Fruit fly (Drosophila melanogaster) whole organism, embryonic: ENCODE measurements around the gene CG13081.
A peak's percentile ranks its signal among the peaks of the same experiment; 100 is the strongest.

Experiments used
- Abd-B ChIP-seq: fragments of 200-800 bp; sonication (Bioruptor generic); optimal IDR thresholded peaks from 2 replicates; lab custom pipeline; 2018; ENCODE audit warnings: missing biosample characterization, mild to moderate bottlenecking, missing genetic modification characterization, moderate library complexity
- B-H2 ChIP-seq: fragments of 200-800 bp; sonication (Bioruptor generic); optimal IDR thresholded peaks from 2 replicates; lab custom pipeline; 2018; ENCODE audit warnings: missing biosample characterization, mild to moderate bottlenecking, missing genetic modification characterization
- CG10147 ChIP-seq: fragments of 200-800 bp; sonication (Bioruptor generic); optimal IDR thresholded peaks from 2 replicates; lab custom pipeline; 2019; ENCODE audit warnings: missing biosample characterization, mild to moderate bottlenecking, missing genetic modification characterization, moderate library complexity
- CG11085 ChIP-seq: fragments of 200-800 bp; sonication (Bioruptor generic); IDR thresholded peaks from 2 replicates; pipeline ENCODE4 v1.3.6; 2022; ENCODE audit warnings: missing biosample characterization, missing genetic modification characterization
- CG14860 ChIP-seq: fragments of 200-800 bp; sonication (Bioruptor generic); IDR thresholded peaks from 3 replicates; pipeline ENCODE4 v1.3.6; 2022; ENCODE audit warnings: missing biosample characterization, missing genetic modification characterization; ENCODE audit not compliant: partially characterized antibody
- CG15269 ChIP-seq: fragments of 200-800 bp; sonication (Bioruptor generic); optimal IDR thresholded peaks from 2 replicates; lab custom pipeline; 2018; ENCODE audit warnings: missing biosample characterization, mild to moderate bottlenecking, missing genetic modification characterization, moderate library complexity
- CG15601 ChIP-seq: fragments of 200-800 bp; sonication (Bioruptor generic); optimal IDR thresholded peaks from 3 replicates; lab custom pipeline; 2019; ENCODE audit warnings: missing biosample characterization, mild to moderate bottlenecking, missing genetic modification characterization, moderate library complexity
- CG1602 ChIP-seq: fragments of 200-800 bp; sonication (Bioruptor generic); optimal IDR thresholded peaks from 3 replicates; lab custom pipeline; 2016; ENCODE audit warnings: missing biosample characterization, missing genetic modification characterization
- CG17361 ChIP-seq: fragments of 200-800 bp; sonication (Bioruptor generic); IDR thresholded peaks from 3 replicates; pipeline ENCODE4 v1.3.6; 2022; ENCODE audit warnings: missing biosample characterization, missing genetic modification characterization
- CG17568 ChIP-seq: fragments of 200-800 bp; sonication (Bioruptor generic); optimal IDR thresholded peaks from 2 replicates; lab custom pipeline; 2018; ENCODE audit warnings: missing biosample characterization, mild to moderate bottlenecking, missing genetic modification characterization, moderate library complexity
- CG2129 ChIP-seq: fragments of 200-800 bp; sonication (Bioruptor generic); IDR thresholded peaks from 2 replicates; pipeline ENCODE4 v1.3.6; 2022; ENCODE audit warnings: missing biosample characterization, missing genetic modification characterization; ENCODE audit not compliant: partially characterized antibody
- CG31388 ChIP-seq: fragments of 200-800 bp; sonication (Bioruptor generic); optimal IDR thresholded peaks from 2 replicates; lab custom pipeline; 2016; ENCODE audit warnings: missing biosample characterization, missing genetic modification characterization
- CG34224 ChIP-seq: fragments of 200-800 bp; sonication (Bioruptor generic); IDR thresholded peaks from 3 replicates; pipeline ENCODE4 v1.3.6; 2022; ENCODE audit warnings: missing biosample characterization, missing genetic modification characterization; ENCODE audit not compliant: partially characterized antibody
- CG34422 ChIP-seq: fragments of 200-800 bp; sonication (Bioruptor generic); IDR thresholded peaks from 3 replicates; pipeline ENCODE4 v1.3.6; 2022; ENCODE audit warnings: missing biosample characterization, missing genetic modification characterization
- CG4820 ChIP-seq: fragments of 200-800 bp; sonication (Bioruptor generic); optimal IDR thresholded peaks from 3 replicates; lab custom pipeline; 2016; ENCODE audit warnings: missing biosample characterization, missing genetic modification characterization
- CG4854 ChIP-seq: fragments of 200-800 bp; sonication (Bioruptor generic); optimal IDR thresholded peaks from 2 replicates; lab custom pipeline; 2016; ENCODE audit warnings: missing biosample characterization, missing genetic modification characterization, inconsistent platforms
- CG6791 ChIP-seq: fragments of 200-800 bp; sonication (Bioruptor generic); IDR thresholded peaks from 3 replicates; pipeline ENCODE4 v1.3.6; 2022; ENCODE audit warnings: missing biosample characterization, missing genetic modification characterization; ENCODE audit not compliant: partially characterized antibody
- CG8290 ChIP-seq, 3 experiments: fragments of 200-800 bp; sonication (Bioruptor generic); optimal IDR thresholded peaks; 2 replicates each; lab custom pipeline; 2016 to 2019; ENCODE audit warnings: missing biosample characterization in 3 of 3, missing genetic modification characterization in 3 of 3, mild to moderate bottlenecking in 2 of 3, moderate library complexity in 1 of 3
- CG8359 ChIP-seq: fragments of 200-800 bp; sonication (Bioruptor generic); optimal IDR thresholded peaks from 2 replicates; lab custom pipeline; 2017; ENCODE audit warnings: missing biosample characterization, mild to moderate bottlenecking, missing genetic modification characterization, borderline replicate concordance
- CG9727 ChIP-seq: fragments of 200-800 bp; sonication (Bioruptor generic); optimal IDR thresholded peaks from 3 replicates; lab custom pipeline; 2017; ENCODE audit warnings: missing biosample characterization, mild to moderate bottlenecking, missing genetic modification characterization
- Drgx ChIP-seq: fragments of 200-800 bp; sonication (Bioruptor generic); IDR thresholded peaks from 2 replicates; pipeline ENCODE4 v1.3.6; 2022; ENCODE audit warnings: missing biosample characterization, missing genetic modification characterization
- HLH4C ChIP-seq: fragments of 200-800 bp; sonication (Bioruptor generic); IDR thresholded peaks from 3 replicates; pipeline ENCODE4 v1.3.6; 2022; ENCODE audit warnings: missing biosample characterization, missing genetic modification characterization; ENCODE audit not compliant: partially characterized antibody
- Hr51 ChIP-seq, 2 experiments: fragments of 200-800 bp; sonication (Bioruptor generic); optimal IDR thresholded peaks; 2 replicates in 1 of 2; 3 replicates in 1 of 2; lab custom pipeline; 2016 to 2018; ENCODE audit warnings: missing biosample characterization in 2 of 2, missing genetic modification characterization in 2 of 2, mild to moderate bottlenecking in 1 of 2, moderate library complexity in 1 of 2
- Lhr ChIP-seq: fragments of 200-800 bp; sonication (Bioruptor generic); optimal IDR thresholded peaks from 3 replicates; lab custom pipeline; 2017; ENCODE audit warnings: mild to moderate bottlenecking, missing biosample characterization, missing genetic modification reagents, missing genetic modification characterization
- Max ChIP-seq: fragments of 200-800 bp; sonication (Bioruptor generic); optimal IDR thresholded peaks from 2 replicates; lab custom pipeline; 2016; ENCODE audit warnings: missing biosample characterization, mild to moderate bottlenecking, missing genetic modification characterization
- NC2β ChIP-seq: fragments of 200-800 bp; sonication (Bioruptor generic); optimal IDR thresholded peaks from 2 replicates; lab custom pipeline; 2016; ENCODE audit warnings: missing biosample characterization, missing genetic modification characterization
- Sin3A ChIP-seq: fragments of >200 bp; optimal IDR thresholded peaks from 2 replicates; lab custom pipeline; 2018
- Vsx1 ChIP-seq: fragments of 200-800 bp; sonication (Bioruptor generic); optimal IDR thresholded peaks from 2 replicates; lab custom pipeline; 2017; ENCODE audit warnings: missing biosample characterization, mild to moderate bottlenecking, missing genetic modification characterization, missing genetic modification reagents
- YL-1 ChIP-seq: fragments of 200-800 bp; sonication (Bioruptor generic); optimal IDR thresholded peaks from 3 replicates; lab custom pipeline; 2017; ENCODE audit warnings: missing biosample characterization, mild to moderate bottlenecking, missing genetic modification characterization
- ac ChIP-seq: fragments of 200-800 bp; sonication (Bioruptor generic); optimal IDR thresholded peaks from 3 replicates; lab custom pipeline; 2017; ENCODE audit warnings: missing biosample characterization, mild to moderate bottlenecking, missing genetic modification characterization
- amos ChIP-seq: fragments of 200-800 bp; sonication (Bioruptor generic); IDR thresholded peaks from 2 replicates; pipeline ENCODE4 v1.3.6; 2022; ENCODE audit warnings: missing biosample characterization, missing genetic modification characterization; ENCODE audit not compliant: partially characterized antibody
- ato ChIP-seq: fragments of 200-800 bp; sonication (Bioruptor generic); IDR thresholded peaks from 2 replicates; pipeline ENCODE4 v1.3.6; 2022; ENCODE audit warnings: missing biosample characterization, missing genetic modification characterization; ENCODE audit not compliant: partially characterized antibody
- bbx ChIP-seq: fragments of 200-800 bp; sonication (Bioruptor generic); IDR thresholded peaks from 2 replicates; pipeline ENCODE4 v1.3.6; 2022; ENCODE audit warnings: missing biosample characterization, missing genetic modification characterization; ENCODE audit not compliant: partially characterized antibody
- bigmax ChIP-seq: fragments of 200-800 bp; sonication (Bioruptor generic); optimal IDR thresholded peaks from 2 replicates; lab custom pipeline; 2018; ENCODE audit warnings: missing biosample characterization, mild to moderate bottlenecking, missing genetic modification characterization
- fd3F ChIP-seq: fragments of 200-800 bp; sonication (Bioruptor generic); optimal IDR thresholded peaks from 2 replicates; lab custom pipeline; 2018; ENCODE audit warnings: missing biosample characterization, mild to moderate bottlenecking, missing genetic modification characterization, moderate library complexity
- nom ChIP-seq: fragments of 200-800 bp; sonication (Bioruptor generic); optimal IDR thresholded peaks from 2 replicates; lab custom pipeline; 2017; ENCODE audit warnings: missing biosample characterization, missing genetic modification characterization, mild to moderate bottlenecking, moderate library complexity, missing genetic modification reagents
- phol ChIP-seq: fragments of 200-800 bp; sonication (Bioruptor generic); optimal IDR thresholded peaks from 3 replicates; lab custom pipeline; 2018; ENCODE audit warnings: missing biosample characterization, mild to moderate bottlenecking, missing genetic modification characterization, moderate library complexity
- salm ChIP-seq: fragments of 200-800 bp; sonication (Bioruptor generic); optimal IDR thresholded peaks from 2 replicates; lab custom pipeline; 2018; ENCODE audit warnings: missing biosample characterization, mild to moderate bottlenecking, missing genetic modification characterization
- sens ChIP-seq: fragments of 200-800 bp; sonication (Bioruptor generic); peaks from one replicate; lab custom pipeline; 2016; ENCODE audit warnings: missing biosample characterization, missing genetic modification characterization
- sens-2 ChIP-seq: fragments of 200-800 bp; sonication (Bioruptor generic); IDR thresholded peaks from 2 replicates; pipeline ENCODE4 v1.3.6; 2022; ENCODE audit warnings: missing biosample characterization, missing genetic modification characterization
- slou ChIP-seq: fragments of 200-800 bp; sonication (Bioruptor generic); optimal IDR thresholded peaks from 3 replicates; lab custom pipeline; 2016; ENCODE audit warnings: missing biosample characterization, missing genetic modification characterization
- sna ChIP-seq: fragments of 200-800 bp; sonication (Bioruptor generic); IDR thresholded peaks from 2 replicates; pipeline ENCODE4 v1.3.6; 2022; ENCODE audit warnings: missing biosample characterization, missing genetic modification characterization; ENCODE audit not compliant: partially characterized antibody
- sob ChIP-seq: fragments of 200-800 bp; sonication (Bioruptor generic); IDR thresholded peaks from 2 replicates; pipeline ENCODE4 v1.3.6; 2022; ENCODE audit warnings: missing biosample characterization, missing genetic modification characterization
- stwl ChIP-seq: fragments of 200-800 bp; sonication (Bioruptor generic); optimal IDR thresholded peaks from 3 replicates; lab custom pipeline; 2018; ENCODE audit warnings: missing biosample characterization, mild to moderate bottlenecking, missing genetic modification characterization, moderate library complexity
- tap ChIP-seq: fragments of 200-800 bp; optimal IDR thresholded peaks from 3 replicates; lab custom pipeline; 2019; ENCODE audit warnings: missing biosample characterization, mild to moderate bottlenecking, missing genetic modification characterization, moderate library complexity
- trem ChIP-seq: fragments of 200-800 bp; optimal IDR thresholded peaks from 3 replicates; lab custom pipeline; 2019; ENCODE audit warnings: missing biosample characterization, mild to moderate bottlenecking, missing genetic modification characterization, moderate library complexity
- zen2 ChIP-seq: fragments of 200-800 bp; sonication (Bioruptor generic); IDR thresholded peaks from 3 replicates; pipeline ENCODE4 v1.3.6; 2022; ENCODE audit warnings: missing biosample characterization, missing genetic modification characterization; ENCODE audit not compliant: partially characterized antibody

Gene CG13081

dm6 chr2L:19565233-19565898 is 25.0 kb downstream of the CG13081 start, which contains the start of gene CG13077 (continued):
- TF ChIP-seq Hr51 (GFP tag; optimal IDR thresholded peaks at IDR 0.05; lab: Kevin White, UChicago) = no peak
- TF ChIP-seq YL-1 (GFP tag; lab: Kevin White, UChicago) = no peak
- no peak for TF ChIP-seq sens-2
- peak; percentile 79 for TF ChIP-seq CG6791
- no peak for TF ChIP-seq Sin3A (lab: Kevin White, UChicago)
- TF ChIP-seq nom (GFP tag; lab: Kevin White, UChicago) = no peak
- TF ChIP-seq sens (GFP tag; lab: Kevin White, UChicago) = peak; percentile 62
- TF ChIP-seq CG31388 (GFP tag; lab: Kevin White, UChicago) = no peak
- TF ChIP-seq CG9727 (GFP tag; lab: Kevin White, UChicago) = no peak
- no peak for TF ChIP-seq CG17361
- TF ChIP-seq CG34422 (GFP tag; lab: Robert Waterston, UW) = no peak
- no peak for TF ChIP-seq sob (GFP tag; lab: Robert Waterston, UW)
- peak; percentile 40; the same call in 1 of the 2 replicates for TF ChIP-seq amos (GFP tag; lab: Robert Waterston, UW)
- TF ChIP-seq salm (tag; lab: Kevin White, UChicago) = no peak
- TF ChIP-seq bbx = peak; percentile 70; the same call in 1 of the 2 replicates
- TF ChIP-seq CG15601 (tag; lab: Kevin White, UChicago) = no peak
- TF ChIP-seq CG34224 (GFP tag; lab: Robert Waterston, UW) = peak; percentile 48; the same call in 1 of the 3 replicates
- no peak for TF ChIP-seq bigmax (GFP tag; lab: Kevin White, UChicago)
- peak; percentile 37 for TF ChIP-seq CG8290 (GFP tag; optimal IDR thresholded peaks at IDR 0.05; lab: Kevin White, UChicago)
- TF ChIP-seq CG8290 (tag; optimal IDR thresholded peaks at IDR 0.05; lab: Kevin White, UChicago) = peak in 1 of 2 experiments; percentile 6
- TF ChIP-seq ac (GFP tag; lab: Kevin White, UChicago) = no peak
- TF ChIP-seq CG10147 (GFP tag; lab: Kevin White, UChicago) = no peak
- TF ChIP-seq CG2129 (GFP tag; lab: Robert Waterston, UW) = no peak
- no peak for TF ChIP-seq Vsx1 (GFP tag; lab: Kevin White, UChicago)
- TF ChIP-seq CG17568 = peak; percentile 11
- TF ChIP-seq Lhr (GFP tag; lab: Kevin White, UChicago) = peak; percentile 13
- TF ChIP-seq Abd-B (GFP tag; lab: Kevin White, UChicago) = peak; percentile 2
- TF ChIP-seq phol (tag; lab: Kevin White, UChicago) = no peak
- peak; percentile 99 for TF ChIP-seq stwl (tag; lab: Kevin White, UChicago)
- TF ChIP-seq trem (tag; lab: Kevin White, UChicago) = peak; percentile 14
- TF ChIP-seq CG1602 = no peak
- no peak for TF ChIP-seq fd3F (GFP tag; lab: Kevin White, UChicago)
- no peak for TF ChIP-seq Max (GFP tag; lab: Kevin White, UChicago)
- TF ChIP-seq CG11085 (GFP tag; lab: Robert Waterston, UW) = no peak
- TF ChIP-seq zen2 (GFP tag; lab: Robert Waterston, UW) = peak; percentile 87
- TF ChIP-seq slou (GFP tag; lab: Kevin White, UChicago) = no peak
- no peak for TF ChIP-seq CG8359 (GFP tag; lab: Kevin White, UChicago)
- no peak for TF ChIP-seq Drgx (GFP tag; lab: Robert Waterston, UW)
- TF ChIP-seq CG14860 (GFP tag; lab: Robert Waterston, UW) = 0 out of 3 replicates have a peak, but pooled peaks have one; percentile 46
- peak; percentile 47; the same call in 1 of the 2 replicates for TF ChIP-seq sna
- TF ChIP-seq B-H2 = no peak
- no peak for TF ChIP-seq CG15269 (tag; lab: Kevin White, UChicago)
- TF ChIP-seq HLH4C = peak; percentile 49; the same call in 2 of the 3 replicates
- TF ChIP-seq ato (GFP tag; lab: Robert Waterston, UW) = no peak
- TF ChIP-seq CG4854 = no peak
- no peak for TF ChIP-seq CG4820
- TF ChIP-seq tap = no peak
- no peak for TF ChIP-seq NC2β (GFP tag; lab: Kevin White, UChicago)
